Fruit fly (Drosophila melanogaster): ENCODE data around the gene CG13096.

The CG13096 gene

dm6 chr2L:8461782-8462453 is 49.7 kb downstream of the CG13096 start:
- no peak for TF ChIP-seq EcR (GFP tag; optimal IDR thresholded peaks at IDR 0.05)
- no peak for TF ChIP-seq usp (GFP tag; optimal IDR thresholded peaks at IDR 0.05)
- no peak for TF ChIP-seq psq (optimal IDR thresholded peaks at IDR 0.05)
- no peak for TF ChIP-seq CG8478 (optimal IDR thresholded peaks at IDR 0.05)
- no peak for TF ChIP-seq Dll (optimal IDR thresholded peaks at IDR 0.05)

Measured in whole organism.